Fruit fly (Drosophila melanogaster) whole organism, embryonic: ENCODE measurements around the gene CG31872.
A peak's percentile ranks its signal among the peaks of the same experiment; 100 is the strongest.

Source experiments
- Abd-B ChIP-seq: fragments of 200-800 bp; sonication (Bioruptor generic); optimal IDR thresholded peaks from 2 replicates; lab custom pipeline; 2018; ENCODE audit warnings: missing biosample characterization, mild to moderate bottlenecking, missing genetic modification characterization, moderate library complexity
- Ada2b ChIP-seq: fragments of 200-800 bp; sonication (Bioruptor generic); IDR thresholded peaks from 2 replicates; pipeline ENCODE4 v1.3.6; 2022; ENCODE audit warnings: missing biosample characterization, missing genetic modification characterization
- B-H2 ChIP-seq: fragments of 200-800 bp; sonication (Bioruptor generic); optimal IDR thresholded peaks from 2 replicates; lab custom pipeline; 2018; ENCODE audit warnings: missing biosample characterization, mild to moderate bottlenecking, missing genetic modification characterization
- CG10654 ChIP-seq: fragments of 200-800 bp; sonication (Bioruptor generic); optimal IDR thresholded peaks from 2 replicates; lab custom pipeline; 2016; ENCODE audit warnings: missing biosample characterization, missing genetic modification characterization
- CG12236 ChIP-seq: fragments of 200-800 bp; sonication (Bioruptor generic); optimal IDR thresholded peaks from 2 replicates; lab custom pipeline; 2016; ENCODE audit warnings: missing biosample characterization, missing genetic modification characterization
- CG14014 ChIP-seq: fragments of 200-800 bp; sonication (Bioruptor generic); IDR thresholded peaks from 2 replicates; pipeline ENCODE4 v1.3.6; 2022; ENCODE audit warnings: missing biosample characterization, missing genetic modification characterization
- CG15073 ChIP-seq: fragments of 200-800 bp; sonication (Bioruptor generic); optimal IDR thresholded peaks from 2 replicates; lab custom pipeline; 2016; ENCODE audit warnings: missing biosample characterization, missing genetic modification characterization
- CG15269 ChIP-seq: fragments of 200-800 bp; sonication (Bioruptor generic); optimal IDR thresholded peaks from 2 replicates; lab custom pipeline; 2018; ENCODE audit warnings: missing biosample characterization, mild to moderate bottlenecking, missing genetic modification characterization, moderate library complexity
- CG1529 ChIP-seq: fragments of 200-800 bp; sonication (Bioruptor generic); optimal IDR thresholded peaks from 3 replicates; lab custom pipeline; 2018; ENCODE audit warnings: missing biosample characterization, missing genetic modification characterization
- CG17328 ChIP-seq: fragments of 200-800 bp; sonication (Bioruptor generic); IDR thresholded peaks from 2 replicates; pipeline ENCODE4 v1.3.6; 2022; ENCODE audit warnings: missing biosample characterization, missing genetic modification characterization
- CG17359 ChIP-seq: fragments of 200-800 bp; sonication (Bioruptor generic); optimal IDR thresholded peaks from 3 replicates; lab custom pipeline; 2018; ENCODE audit warnings: missing biosample characterization, mild to moderate bottlenecking, missing genetic modification characterization, moderate library complexity
- CG18764 ChIP-seq: fragments of 200-800 bp; sonication (Bioruptor generic); optimal IDR thresholded peaks from 3 replicates; lab custom pipeline; 2016; ENCODE audit warnings: missing biosample characterization, missing genetic modification characterization
- CG2712 ChIP-seq: fragments of 200-800 bp; optimal IDR thresholded peaks from 3 replicates; lab custom pipeline; 2019; ENCODE audit warnings: missing biosample characterization, mild to moderate bottlenecking, missing genetic modification characterization, moderate library complexity
- CG31441 ChIP-seq: fragments of 200-800 bp; sonication (Bioruptor generic); IDR thresholded peaks from 2 replicates; pipeline ENCODE4 v1.3.6; 2022; ENCODE audit warnings: missing biosample characterization, missing genetic modification characterization
- CG34224 ChIP-seq: fragments of 200-800 bp; sonication (Bioruptor generic); IDR thresholded peaks from 3 replicates; pipeline ENCODE4 v1.3.6; 2022; ENCODE audit warnings: missing biosample characterization, missing genetic modification characterization; ENCODE audit not compliant: partially characterized antibody
- CG34422 ChIP-seq: fragments of 200-800 bp; sonication (Bioruptor generic); IDR thresholded peaks from 3 replicates; pipeline ENCODE4 v1.3.6; 2022; ENCODE audit warnings: missing biosample characterization, missing genetic modification characterization
- CG3995 ChIP-seq: fragments of 200-800 bp; sonication (Bioruptor generic); optimal IDR thresholded peaks from 3 replicates; lab custom pipeline; 2016; ENCODE audit warnings: missing biosample characterization, missing genetic modification characterization
- CG7928 ChIP-seq: fragments of 200-800 bp; sonication (Bioruptor generic); optimal IDR thresholded peaks from 2 replicates; lab custom pipeline; 2017; ENCODE audit warnings: missing biosample characterization, mild to moderate bottlenecking, missing genetic modification characterization
- CG8290 ChIP-seq, 3 experiments: fragments of 200-800 bp; sonication (Bioruptor generic); optimal IDR thresholded peaks; 2 replicates each; lab custom pipeline; 2016 to 2019; ENCODE audit warnings: missing biosample characterization in 3 of 3, missing genetic modification characterization in 3 of 3, mild to moderate bottlenecking in 2 of 3, moderate library complexity in 1 of 3
- CG9437 ChIP-seq: fragments of 200-800 bp; sonication (Bioruptor generic); optimal IDR thresholded peaks from 2 replicates; lab custom pipeline; 2018; ENCODE audit warnings: missing biosample characterization, mild to moderate bottlenecking, missing genetic modification characterization
- CG9727 ChIP-seq: fragments of 200-800 bp; sonication (Bioruptor generic); optimal IDR thresholded peaks from 3 replicates; lab custom pipeline; 2017; ENCODE audit warnings: missing biosample characterization, mild to moderate bottlenecking, missing genetic modification characterization
- CkIIα-i1 ChIP-seq: fragments of 200-800 bp; sonication (Bioruptor generic); IDR thresholded peaks from 2 replicates; pipeline ENCODE4 v1.3.6; 2022; ENCODE audit warnings: missing biosample characterization, missing genetic modification characterization
- CoRest ChIP-seq: fragments of 200-800 bp; sonication (Bioruptor generic); optimal IDR thresholded peaks from 3 replicates; lab custom pipeline; 2018; ENCODE audit warnings: missing biosample characterization, mild to moderate bottlenecking, missing genetic modification characterization, moderate library complexity
- Gsc ChIP-seq: fragments of 200-800 bp; sonication (Bioruptor generic); IDR thresholded peaks from 2 replicates; pipeline ENCODE4 v1.3.6; 2022; ENCODE audit warnings: missing biosample characterization, missing genetic modification characterization
- HLHmδ ChIP-seq: fragments of 200-800 bp; sonication (Bioruptor generic); optimal IDR thresholded peaks from 2 replicates; lab custom pipeline; 2018; ENCODE audit warnings: missing biosample characterization, mild to moderate bottlenecking, missing genetic modification characterization, moderate library complexity
- Mes4 ChIP-seq: fragments of 200-800 bp; sonication (Bioruptor generic); optimal IDR thresholded peaks from 2 replicates; lab custom pipeline; 2016; ENCODE audit warnings: missing biosample characterization, missing genetic modification characterization
- Opbp ChIP-seq: fragments of 200-800 bp; sonication (Bioruptor generic); IDR thresholded peaks from 3 replicates; pipeline ENCODE4 v1.3.6; 2022; ENCODE audit warnings: missing biosample characterization, missing genetic modification characterization; ENCODE audit not compliant: partially characterized antibody
- PHDP ChIP-seq: fragments of 200-800 bp; sonication (Bioruptor generic); optimal IDR thresholded peaks from 3 replicates; lab custom pipeline; 2018; ENCODE audit warnings: missing biosample characterization, mild to moderate bottlenecking, missing genetic modification characterization, moderate library complexity
- Spps ChIP-seq: fragments of 200-800 bp; sonication (Bioruptor generic); optimal IDR thresholded peaks from 2 replicates; lab custom pipeline; 2018; ENCODE audit warnings: missing biosample characterization, mild to moderate bottlenecking, missing genetic modification characterization
- Sry-δ ChIP-seq: fragments of 200-800 bp; sonication (Bioruptor generic); optimal IDR thresholded peaks from 2 replicates; lab custom pipeline; 2016; ENCODE audit warnings: missing biosample characterization, missing genetic modification characterization
- Tbp ChIP-seq: fragments of >200 bp; optimal IDR thresholded peaks from 2 replicates; lab custom pipeline; 2018; ENCODE audit warnings: missing biosample characterization, missing genetic modification characterization
- YL-1 ChIP-seq: fragments of 200-800 bp; sonication (Bioruptor generic); optimal IDR thresholded peaks from 3 replicates; lab custom pipeline; 2017; ENCODE audit warnings: missing biosample characterization, mild to moderate bottlenecking, missing genetic modification characterization
- aop ChIP-seq: fragments of 200-800 bp; sonication (Bioruptor generic); IDR thresholded peaks from 2 replicates; pipeline ENCODE4 v1.3.6; 2022; ENCODE audit warnings: missing biosample characterization, missing genetic modification characterization
- bab2 ChIP-seq: fragments of 200-800 bp; sonication (Bioruptor generic); optimal IDR thresholded peaks from 2 replicates; lab custom pipeline; 2016; ENCODE audit warnings: missing biosample characterization, missing genetic modification characterization
- bigmax ChIP-seq: fragments of 200-800 bp; sonication (Bioruptor generic); optimal IDR thresholded peaks from 2 replicates; lab custom pipeline; 2018; ENCODE audit warnings: missing biosample characterization, mild to moderate bottlenecking, missing genetic modification characterization
- ewg ChIP-seq: fragments of 200-800 bp; sonication (Bioruptor generic); optimal IDR thresholded peaks from 3 replicates; lab custom pipeline; 2017; ENCODE audit warnings: mild to moderate bottlenecking, missing biosample characterization, missing genetic modification reagents, missing genetic modification characterization
- ftz-f1 ChIP-seq: fragments of 200-800 bp; sonication (Bioruptor generic); optimal IDR thresholded peaks from 2 replicates; lab custom pipeline; 2016; ENCODE audit warnings: missing biosample characterization, missing genetic modification characterization
- gcm2 ChIP-seq: fragments of 200-800 bp; sonication (Bioruptor generic); optimal IDR thresholded peaks from 2 replicates; lab custom pipeline; 2016; ENCODE audit warnings: missing biosample characterization, missing genetic modification characterization
- gro ChIP-seq: fragments of 200-800 bp; sonication (Bioruptor generic); optimal IDR thresholded peaks from 2 replicates; lab custom pipeline; 2016; ENCODE audit warnings: missing biosample characterization, missing genetic modification characterization
- kah ChIP-seq: fragments of 200-800 bp; sonication (Bioruptor generic); optimal IDR thresholded peaks from 2 replicates; lab custom pipeline; 2018; ENCODE audit warnings: missing biosample characterization, mild to moderate bottlenecking, missing genetic modification characterization
- lbe ChIP-seq: fragments of 200-800 bp; sonication (Bioruptor generic); optimal IDR thresholded peaks from 2 replicates; lab custom pipeline; 2016; ENCODE audit warnings: missing biosample characterization, mild to moderate bottlenecking, missing genetic modification characterization
- nmo ChIP-seq: fragments of 200-800 bp; sonication (Bioruptor generic); optimal IDR thresholded peaks from 2 replicates; lab custom pipeline; 2018; ENCODE audit warnings: missing biosample characterization, mild to moderate bottlenecking, missing genetic modification characterization, moderate library complexity
- onecut ChIP-seq: fragments of 200-800 bp; sonication (Bioruptor generic); IDR thresholded peaks from 2 replicates; pipeline ENCODE4 v1.3.6; 2022; ENCODE audit warnings: missing biosample characterization, missing genetic modification characterization
- ranshi ChIP-seq: fragments of 200-800 bp; sonication (Bioruptor generic); IDR thresholded peaks from 2 replicates; pipeline ENCODE4 v1.3.6; 2022; ENCODE audit warnings: missing biosample characterization, missing genetic modification characterization
- row ChIP-seq: fragments of 200-800 bp; sonication (Bioruptor generic); IDR thresholded peaks from 3 replicates; pipeline ENCODE4 v1.3.6; 2022; ENCODE audit warnings: missing biosample characterization, missing genetic modification characterization
- seq ChIP-seq: fragments of 200-800 bp; sonication (Bioruptor generic); IDR thresholded peaks from 2 replicates; pipeline ENCODE4 v1.3.6; 2022; ENCODE audit warnings: missing biosample characterization, missing genetic modification characterization
- sug ChIP-seq: fragments of 200-800 bp; optimal IDR thresholded peaks from 2 replicates; lab custom pipeline; 2019; ENCODE audit warnings: missing biosample characterization, mild to moderate bottlenecking, missing genetic modification characterization, moderate library complexity
- trem ChIP-seq: fragments of 200-800 bp; optimal IDR thresholded peaks from 3 replicates; lab custom pipeline; 2019; ENCODE audit warnings: missing biosample characterization, mild to moderate bottlenecking, missing genetic modification characterization, moderate library complexity
- trh ChIP-seq: fragments of 200-800 bp; sonication (Bioruptor generic); optimal IDR thresholded peaks from 2 replicates; lab custom pipeline; 2016; ENCODE audit warnings: missing biosample characterization, missing genetic modification characterization
- yki ChIP-seq: fragments of >200 bp; optimal IDR thresholded peaks from 3 replicates; lab custom pipeline; 2018

Gene CG31872

dm6 chr2L:10661490-10662240, 21.9 kb downstream of the CG31872 start, which contains the start of gene CG31871 (continued):
- TF ChIP-seq CG17359 (tag; lab: Kevin White, UChicago) (peak; percentile 81), seq (GFP tag; lab: Robert Waterston, UW) (peak; percentile 38; the same call in 1 of the 2 replicates), Mes4 (GFP tag; lab: Kevin White, UChicago) (no peak), CG8290 (GFP tag; optimal IDR thresholded peaks at IDR 0.05; lab: Kevin White, UChicago) (peak; percentile 9), CG8290 (tag; optimal IDR thresholded peaks at IDR 0.05; lab: Kevin White, UChicago) (no peak), Abd-B (peak; percentile 70), CG15073 (GFP tag; lab: Kevin White, UChicago) (no peak), CoRest (tag; lab: Kevin White, UChicago) (peak; percentile 88), CG34224 (GFP tag; lab: Robert Waterston, UW) (no peak), Tbp (GFP tag; lab: Kevin White, UChicago) (no peak), ranshi (GFP tag; lab: Robert Waterston, UW) (peak; percentile 63), CG12236 (GFP tag; lab: Kevin White, UChicago) (no peak), CG34422 (peak; percentile 70; the same call in 2 of the 3 replicates), CG7928 (no peak), CG31441 (GFP tag; lab: Robert Waterston, UW) (peak; percentile 90), CG3995 (GFP tag; lab: Kevin White, UChicago) (no peak), Spps (tag; lab: Kevin White, UChicago) (peak; percentile 36), lbe (GFP tag; lab: Kevin White, UChicago) (no peak), aop (GFP tag; lab: Robert Waterston, UW) (no peak), trh (GFP tag; lab: Kevin White, UChicago) (peak; percentile 18), gro (GFP tag; lab: Kevin White, UChicago) (no peak), YL-1 (GFP tag; lab: Kevin White, UChicago) (no peak), Ada2b (peak; percentile 42), Opbp (GFP tag; lab: Robert Waterston, UW) (no peak), B-H2 (GFP tag; lab: Kevin White, UChicago) (no peak), CG9437 (peak; percentile 65), CG17328 (GFP tag; lab: Robert Waterston, UW) (peak; percentile 73), CG9727 (GFP tag; lab: Kevin White, UChicago) (peak; percentile 67), CG15269 (peak; percentile 82), sug (no peak), trem (peak; percentile 53), nmo (GFP tag; lab: Kevin White, UChicago) (peak; percentile 88), onecut (GFP tag; lab: Robert Waterston, UW) (peak; percentile 29; the same call in 1 of the 2 replicates), bigmax (GFP tag; lab: Kevin White, UChicago) (no peak), bab2 (GFP tag; lab: Kevin White, UChicago) (peak; percentile 6), CG10654 (GFP tag; lab: Kevin White, UChicago) (peak; percentile 44), ewg (GFP tag; lab: Kevin White, UChicago) (peak; percentile 48), ftz-f1 (GFP tag; lab: Kevin White, UChicago) (no peak), PHDP (tag; lab: Kevin White, UChicago) (peak; percentile 80), row (GFP tag; lab: Robert Waterston, UW) (peak; percentile 75), yki (lab: Kevin White, UChicago) (no peak), CG18764 (GFP tag; lab: Kevin White, UChicago) (peak; percentile 20), CG14014 (peak; percentile 61), CG2712 (tag; lab: Kevin White, UChicago) (peak; percentile 88), gcm2 (GFP tag; lab: Kevin White, UChicago) (no peak), HLHmδ (peak; percentile 64), CkIIα-i1 (GFP tag; lab: Robert Waterston, UW) (no peak), Gsc (no peak), CG1529 (GFP tag; lab: Kevin White, UChicago) (peak; percentile 35), Sry-δ (GFP tag; lab: Kevin White, UChicago) (no peak), kah (peak; percentile 9)
